Fruit fly (Drosophila melanogaster): Measurements from ENCODE around the gene CG14275.

CG14275 gene

DNA sequence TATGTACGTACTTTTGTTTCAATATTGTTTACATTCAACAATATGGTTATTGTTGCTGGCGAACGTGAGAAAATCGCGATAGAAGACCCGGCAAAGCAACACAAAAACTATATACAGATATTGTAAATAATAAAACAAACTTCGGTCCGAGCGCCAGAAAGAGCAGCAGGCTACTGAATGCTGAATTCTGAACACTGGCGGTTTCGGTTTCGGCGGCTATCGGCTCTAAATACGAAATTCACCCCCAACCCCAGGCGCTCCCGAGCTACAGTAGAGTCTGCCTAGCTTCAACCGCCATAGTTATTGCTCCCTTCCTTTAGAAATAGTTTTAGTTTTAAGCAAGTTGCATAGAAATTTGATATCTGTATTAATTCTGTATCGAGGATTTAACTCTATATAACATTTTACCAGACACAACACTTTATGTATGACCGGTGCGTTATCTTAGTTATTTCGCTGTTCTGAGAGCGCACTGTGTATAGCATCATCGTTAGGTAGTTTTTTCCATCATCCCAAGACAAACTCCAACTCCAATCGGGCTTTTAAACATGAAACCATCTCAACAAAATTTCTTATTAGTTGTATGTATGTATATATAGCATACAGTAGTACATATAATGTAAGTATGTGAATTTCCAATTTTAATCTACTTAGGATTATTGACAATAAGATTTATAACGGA lies 35.2 kb downstream of the CG14275 start, which contains the start of gene CG7627 (continued):
- TF ChIP-seq eve (GFP tag; optimal IDR thresholded peaks at IDR 0.05) (peak in 1 of 2 experiments; percentile 82), Stat92E (GFP tag; optimal IDR thresholded peaks at IDR 0.05) (no peak), CoRest (tag; optimal IDR thresholded peaks at IDR 0.05) (peak; percentile 68), fd102C (GFP tag; optimal IDR thresholded peaks at IDR 0.05) (no peak), B-H2 (GFP tag; optimal IDR thresholded peaks at IDR 0.05) (peak; percentile 70), sisA (GFP tag; IDR thresholded peaks at IDR 0.05) (peak; percentile 79), exex (tag; optimal IDR thresholded peaks at IDR 0.05) (peak; percentile 77), CG18599 (GFP tag; optimal IDR thresholded peaks at IDR 0.05) (peak; percentile 94), CG9817 (tag; optimal IDR thresholded peaks at IDR 0.05) (peak; percentile 74), CG10274 (GFP tag; optimal IDR thresholded peaks at IDR 0.05) (no peak), nerfin-1 (tag; optimal IDR thresholded peaks at IDR 0.05) (peak; percentile 17), CG8944 (GFP tag; optimal IDR thresholded peaks at IDR 0.05) (peak; percentile 75), Doc2 (GFP tag; IDR thresholded peaks at IDR 0.05) (peak; percentile 21; the same call in 1 of the 2 replicates), Camta (GFP tag; optimal IDR thresholded peaks at IDR 0.05) (peak; percentile 47), CG7745 (tag; optimal IDR thresholded peaks at IDR 0.05) (no peak), CG6854 (GFP tag; optimal IDR thresholded peaks at IDR 0.05) (peak; percentile 60), CG32772 (GFP tag; IDR thresholded peaks at IDR 0.05) (peak; percentile 56), BtbVII (GFP tag; optimal IDR thresholded peaks at IDR 0.05) (peak; percentile 82), trem (tag; optimal IDR thresholded peaks at IDR 0.05) (peak; percentile 25), CG12744 (GFP tag; optimal IDR thresholded peaks at IDR 0.05) (peak; percentile 6), CG12219 (GFP tag; optimal IDR thresholded peaks at IDR 0.05) (peak; percentile 73), CG12299 (tag; optimal IDR thresholded peaks at IDR 0.05) (peak; percentile 71), CG31224 (GFP tag; IDR thresholded peaks at IDR 0.05) (peak; percentile 96), hth (optimal IDR thresholded peaks at IDR 0.05) (no peak), grn (GFP tag; optimal IDR thresholded peaks at IDR 0.05) (peak; percentile 3), bcd (GFP tag; optimal IDR thresholded peaks at IDR 0.05) (peak; percentile 72), ab (GFP tag; optimal IDR thresholded peaks at IDR 0.05) (peak; percentile 72), dan (GFP tag; IDR thresholded peaks at IDR 0.05) (no peak), CG6689 (GFP tag; IDR thresholded peaks at IDR 0.05) (peak; percentile 75), CG12155 (GFP tag; optimal IDR thresholded peaks at IDR 0.05) (peak; percentile 53), danr (GFP tag; IDR thresholded peaks at IDR 0.05) (0 out of 2 replicates have a peak, but pooled peaks have one; percentile 40), Optix (GFP tag; IDR thresholded peaks at IDR 0.05) (peak; percentile 64; the same call in 1 of the 3 replicates), CG11504 (tag; optimal IDR thresholded peaks at IDR 0.05) (peak; percentile 71), Dad (GFP tag; optimal IDR thresholded peaks at IDR 0.05) (peak; percentile 61), CG5245 (GFP tag; optimal IDR thresholded peaks at IDR 0.05) (peak; percentile 61), Pdp1 (GFP tag; optimal IDR thresholded peaks at IDR 0.05) (peak; percentile 35 to 70), CG1647 (GFP tag; optimal IDR thresholded peaks at IDR 0.05) (peak; percentile 46), CG11247 (GFP tag; IDR thresholded peaks at IDR 0.05) (peak; percentile 88), vvl (GFP tag; IDR thresholded peaks at IDR 0.05) (peak; percentile 83), z (GFP tag; IDR thresholded peaks at IDR 0.05) (no peak), CG6654 (GFP tag; optimal IDR thresholded peaks at IDR 0.05) (peak; percentile 53), stwl (tag; optimal IDR thresholded peaks at IDR 0.05) (no peak), CG2116 (GFP tag; optimal IDR thresholded peaks at IDR 0.05) (peak; percentile 17), CG4404 (GFP tag; IDR thresholded peaks at IDR 0.05) (peak; percentile 78), CG5180 (GFP tag; optimal IDR thresholded peaks at IDR 0.05) (peak; percentile 58), Bgb (GFP tag; IDR thresholded peaks at IDR 0.05; ENCODE audit: partially characterized antibody) (peak; percentile 38; the same call in 1 of the 2 replicates), CG8765 (GFP tag; IDR thresholded peaks at IDR 0.05) (no peak), CG31441 (GFP tag; IDR thresholded peaks at IDR 0.05) (peak; percentile 81), btn (GFP tag; optimal IDR thresholded peaks at IDR 0.05) (peak; percentile 19), ro (GFP tag; IDR thresholded peaks at IDR 0.05) (peak; percentile 70)

Measured in whole organism, embryonic.